Fruit fly (Drosophila melanogaster) whole organism, embryonic: ENCODE results near the gene Rm62.

ENCODE experiments used
- CG33557 ChIP-seq: fragments of 200-800 bp; sonication (Bioruptor generic); optimal IDR thresholded peaks from 2 replicates; lab custom pipeline; 2019; ENCODE audit warnings: missing biosample characterization, mild to moderate bottlenecking, missing genetic modification characterization, moderate library complexity
- CG5180 ChIP-seq: fragments of 200-800 bp; sonication (Bioruptor generic); optimal IDR thresholded peaks from 3 replicates; lab custom pipeline; 2017; ENCODE audit warnings: missing biosample characterization, missing genetic modification characterization, mild to moderate bottlenecking, moderate library complexity, missing genetic modification reagents
- Rx ChIP-seq: fragments of 200-800 bp; sonication (Bioruptor generic); IDR thresholded peaks from 2 replicates; pipeline ENCODE4 v1.3.6; 2022; ENCODE audit warnings: missing biosample characterization, missing genetic modification characterization
- chinmo ChIP-seq: fragments of 200-800 bp; sonication (Bioruptor generic); IDR thresholded peaks from 4 replicates; pipeline ENCODE4 v1.3.6; 2022; ENCODE audit warnings: missing biosample characterization, missing genetic modification characterization; ENCODE audit not compliant: partially characterized antibody
- grau ChIP-seq: fragments of 200-800 bp; optimal IDR thresholded peaks from 3 replicates; lab custom pipeline; 2019; ENCODE audit warnings: missing biosample characterization, mild to moderate bottlenecking, missing genetic modification characterization, moderate library complexity
- pb ChIP-seq: fragments of 200-800 bp; sonication (Bioruptor generic); optimal IDR thresholded peaks from 3 replicates; lab custom pipeline; 2016; ENCODE audit warnings: missing biosample characterization, missing genetic modification characterization
- scrt ChIP-seq: fragments of 200-800 bp; sonication (Bioruptor generic); optimal IDR thresholded peaks from 2 replicates; lab custom pipeline; 2018; ENCODE audit warnings: missing biosample characterization, mild to moderate bottlenecking, missing genetic modification characterization, moderate library complexity
- unc-4 ChIP-seq: fragments of 200-800 bp; sonication (Bioruptor generic); IDR thresholded peaks from 2 replicates; pipeline ENCODE4 v1.3.6; 2022; ENCODE audit warnings: missing biosample characterization, missing genetic modification characterization; ENCODE audit not compliant: partially characterized antibody

dm6 chr3R:5976717-5977116 lies 31.7 kb downstream of the Rm62 start, which contains the start of gene Obp83b:
- no peak for TF ChIP-seq Rx (GFP tag; lab: Robert Waterston, UW)
- TF ChIP-seq grau (tag; lab: Kevin White, UChicago) = no peak
- no peak for TF ChIP-seq pb
- TF ChIP-seq CG5180 = no peak
- TF ChIP-seq unc-4 (GFP tag; lab: Robert Waterston, UW) = no peak
- TF ChIP-seq CG33557 (GFP tag; lab: Kevin White, UChicago) = no peak
- no peak for TF ChIP-seq scrt (GFP tag; lab: Kevin White, UChicago)
- no peak for TF ChIP-seq chinmo (GFP tag; lab: Robert Waterston, UW)
